Fruit fly (Drosophila melanogaster) whole organism, prepupa: Measurements from ENCODE around the gene Lamtor5.

Source experiments
- Blimp-1 ChIP-seq: fragments of 200-800 bp; sonication (Bioruptor generic); optimal IDR thresholded peaks from 3 replicates; lab custom pipeline; 2017; ENCODE audit warnings: missing biosample characterization, missing genetic modification characterization, mild to moderate bottlenecking, moderate library complexity, missing genetic modification reagents
- CG10669 ChIP-seq: fragments of 200-800 bp; sonication (Bioruptor generic); optimal IDR thresholded peaks from 3 replicates; lab custom pipeline; 2018; ENCODE audit warnings: missing biosample characterization, mild to moderate bottlenecking, missing genetic modification characterization, moderate library complexity
- CG11294 ChIP-seq: fragments of 200-800 bp; sonication (Bioruptor generic); IDR thresholded peaks from 2 replicates; pipeline ENCODE4 v1.3.6; 2022; ENCODE audit warnings: missing biosample characterization, missing genetic modification characterization
- CG11762 ChIP-seq: fragments of 200-800 bp; sonication (Bioruptor generic); optimal IDR thresholded peaks from 3 replicates; lab custom pipeline; 2016; ENCODE audit warnings: missing biosample characterization, missing genetic modification characterization; ENCODE audit not compliant: insufficient read depth
- CG15336 ChIP-seq: fragments of 200-800 bp; sonication (Bioruptor generic); IDR thresholded peaks from 2 replicates; pipeline ENCODE4 v1.3.6; 2022; ENCODE audit warnings: missing biosample characterization, missing genetic modification characterization
- CG1621 ChIP-seq: fragments of 200-800 bp; sonication (Bioruptor generic); optimal IDR thresholded peaks from 3 replicates; lab custom pipeline; 2018; ENCODE audit warnings: missing biosample characterization, mild to moderate bottlenecking, missing genetic modification characterization
- CG16779 ChIP-seq: fragments of 200-800 bp; sonication (Bioruptor generic); optimal IDR thresholded peaks from 3 replicates; lab custom pipeline; 2017; ENCODE audit warnings: missing biosample characterization, mild to moderate bottlenecking, missing genetic modification characterization
- CG3032 ChIP-seq: fragments of 200-800 bp; optimal IDR thresholded peaks from 2 replicates; lab custom pipeline; 2019; ENCODE audit warnings: missing biosample characterization, mild to moderate bottlenecking, missing genetic modification characterization, moderate library complexity
- CG32006 ChIP-seq: fragments of 200-800 bp; sonication (Bioruptor generic); optimal IDR thresholded peaks from 3 replicates; lab custom pipeline; 2017; ENCODE audit warnings: missing biosample characterization, mild to moderate bottlenecking, missing genetic modification characterization
- CG34406 ChIP-seq: fragments of 200-800 bp; sonication (Bioruptor generic); optimal IDR thresholded peaks from 3 replicates; lab custom pipeline; 2016; ENCODE audit warnings: missing biosample characterization, missing genetic modification characterization
- CG3919 ChIP-seq: fragments of 200-800 bp; sonication (Bioruptor generic); optimal IDR thresholded peaks from 3 replicates; lab custom pipeline; 2016; ENCODE audit warnings: missing biosample characterization, missing genetic modification characterization
- CG4318 ChIP-seq: fragments of 200-800 bp; sonication (Bioruptor generic); optimal IDR thresholded peaks from 3 replicates; lab custom pipeline; 2017; ENCODE audit warnings: missing biosample characterization, mild to moderate bottlenecking, missing genetic modification characterization
- CG6163 ChIP-seq: fragments of 200-800 bp; sonication (Bioruptor generic); IDR thresholded peaks from 3 replicates; pipeline ENCODE4 v1.3.6; 2022; ENCODE audit warnings: missing biosample characterization, missing genetic modification characterization
- CG6792 ChIP-seq: fragments of 200-800 bp; sonication (Bioruptor generic); optimal IDR thresholded peaks from 3 replicates; lab custom pipeline; 2016; ENCODE audit warnings: missing biosample characterization, missing genetic modification characterization
- CG6808 ChIP-seq: fragments of 200-800 bp; sonication (Bioruptor generic); optimal IDR thresholded peaks from 3 replicates; lab custom pipeline; 2017; ENCODE audit warnings: missing biosample characterization, missing genetic modification characterization, mild to moderate bottlenecking, moderate library complexity, missing genetic modification reagents
- CG6854 ChIP-seq: fragments of 200-800 bp; sonication (Bioruptor generic); optimal IDR thresholded peaks from 2 replicates; lab custom pipeline; 2017; ENCODE audit warnings: missing biosample characterization, mild to moderate bottlenecking, missing genetic modification characterization
- CG7368 ChIP-seq: fragments of 200-800 bp; sonication (Bioruptor generic); optimal IDR thresholded peaks from 3 replicates; lab custom pipeline; 2016; ENCODE audit warnings: missing biosample characterization, missing genetic modification characterization
- CG8119 ChIP-seq: fragments of 200-800 bp; sonication (Bioruptor generic); IDR thresholded peaks from 3 replicates; pipeline ENCODE4 v1.3.6; 2022; ENCODE audit warnings: missing biosample characterization, missing genetic modification characterization
- CG8319 ChIP-seq: fragments of 200-800 bp; sonication (Bioruptor generic); optimal IDR thresholded peaks from 3 replicates; lab custom pipeline; 2016; ENCODE audit warnings: missing biosample characterization, missing genetic modification characterization
- CG8632 ChIP-seq: fragments of 200-800 bp; sonication (Bioruptor generic); optimal IDR thresholded peaks from 3 replicates; lab custom pipeline; 2016; ENCODE audit warnings: missing biosample characterization, missing genetic modification characterization
- CG9139 ChIP-seq: fragments of 200-800 bp; sonication (Bioruptor generic); optimal IDR thresholded peaks from 3 replicates; lab custom pipeline; 2017; ENCODE audit warnings: missing biosample characterization, mild to moderate bottlenecking, missing genetic modification characterization
- Eip93F ChIP-seq: fragments of 200-800 bp; sonication (Bioruptor generic); optimal IDR thresholded peaks from 2 replicates; lab custom pipeline; 2016; ENCODE audit warnings: missing biosample characterization, mild to moderate bottlenecking, missing genetic modification characterization
- Ets21C ChIP-seq: fragments of 200-800 bp; sonication (Bioruptor generic); optimal IDR thresholded peaks from 3 replicates; lab custom pipeline; 2016; ENCODE audit warnings: missing biosample characterization, missing genetic modification characterization
- Ets96B ChIP-seq: fragments of 200-800 bp; optimal IDR thresholded peaks from 2 replicates; lab custom pipeline; 2019; ENCODE audit warnings: missing biosample characterization, mild to moderate bottlenecking, missing genetic modification characterization, moderate library complexity
- Gug ChIP-seq: fragments of 200-800 bp; sonication (Bioruptor generic); IDR thresholded peaks from 2 replicates; pipeline ENCODE4 v1.3.6; 2022; ENCODE audit warnings: missing biosample characterization, missing genetic modification characterization
- Hr38 ChIP-seq: sonication (Bioruptor generic); optimal IDR thresholded peaks from 2 replicates; lab custom pipeline; 2016; ENCODE audit warnings: missing biosample characterization, missing genetic modification characterization
- Hr39 ChIP-seq: fragments of 200-800 bp; sonication (Bioruptor generic); optimal IDR thresholded peaks from 2 replicates; lab custom pipeline; 2016; ENCODE audit warnings: missing biosample characterization, missing genetic modification characterization
- Hr4 ChIP-seq: fragments of 200-800 bp; sonication (Bioruptor generic); optimal IDR thresholded peaks from 3 replicates; lab custom pipeline; 2016; ENCODE audit warnings: missing biosample characterization, missing genetic modification characterization
- Lpt ChIP-seq: fragments of 200-800 bp; sonication (Bioruptor generic); optimal IDR thresholded peaks from 3 replicates; lab custom pipeline; 2016; ENCODE audit warnings: missing biosample characterization, missing genetic modification characterization
- Met ChIP-seq: fragments of 200-800 bp; sonication (Bioruptor generic); optimal IDR thresholded peaks from 3 replicates; lab custom pipeline; 2016; ENCODE audit warnings: missing biosample characterization, missing genetic modification characterization
- OdsH ChIP-seq: fragments of 200-800 bp; sonication (Bioruptor generic); optimal IDR thresholded peaks from 3 replicates; lab custom pipeline; 2016; ENCODE audit warnings: missing biosample characterization, missing genetic modification characterization
- Sox102F ChIP-seq: fragments of 200-800 bp; sonication (Bioruptor generic); optimal IDR thresholded peaks from 2 replicates; lab custom pipeline; 2016; ENCODE audit warnings: missing biosample characterization, mild to moderate bottlenecking, missing genetic modification characterization
- Sox14 ChIP-seq: fragments of 200-800 bp; sonication (Bioruptor generic); optimal IDR thresholded peaks from 3 replicates; lab custom pipeline; 2016; ENCODE audit warnings: missing biosample characterization, missing genetic modification characterization
- achi ChIP-seq: fragments of 200-800 bp; sonication (Bioruptor generic); optimal IDR thresholded peaks from 3 replicates; lab custom pipeline; 2016; ENCODE audit warnings: missing biosample characterization, missing genetic modification characterization
- cyc ChIP-seq: fragments of 200-800 bp; sonication (Bioruptor generic); optimal IDR thresholded peaks from 3 replicates; lab custom pipeline; 2016; ENCODE audit warnings: missing biosample characterization, missing genetic modification characterization
- dsx ChIP-seq: fragments of 200-800 bp; optimal IDR thresholded peaks from 3 replicates; lab custom pipeline; 2019; ENCODE audit warnings: missing biosample characterization, mild to moderate bottlenecking, missing genetic modification characterization, moderate library complexity; ENCODE audit not compliant: poor library complexity, severe bottlenecking
- eg ChIP-seq: fragments of 200-800 bp; sonication (Bioruptor generic); IDR thresholded peaks from 3 replicates; pipeline ENCODE4 v1.3.6; 2022; ENCODE audit warnings: missing biosample characterization, missing genetic modification characterization
- esn ChIP-seq: fragments of 200-800 bp; sonication (Bioruptor generic); optimal IDR thresholded peaks from 2 replicates; lab custom pipeline; 2016; ENCODE audit warnings: missing biosample characterization, mild to moderate bottlenecking, missing genetic modification characterization, moderate library complexity
- fd59A ChIP-seq: fragments of 200-800 bp; sonication (Bioruptor generic); optimal IDR thresholded peaks from 2 replicates; lab custom pipeline; 2017; ENCODE audit warnings: missing biosample characterization, mild to moderate bottlenecking, missing genetic modification characterization, missing genetic modification reagents
- fd85E ChIP-seq: fragments of 200-800 bp; sonication (Bioruptor generic); optimal IDR thresholded peaks from 3 replicates; lab custom pipeline; 2016; ENCODE audit warnings: missing biosample characterization, missing genetic modification characterization
- fkh ChIP-seq: fragments of 200-800 bp; sonication (Bioruptor generic); optimal IDR thresholded peaks from 3 replicates; lab custom pipeline; 2017; ENCODE audit warnings: missing biosample characterization, mild to moderate bottlenecking, missing genetic modification characterization, moderate library complexity
- lz ChIP-seq: fragments of 200-800 bp; sonication (Bioruptor generic); optimal IDR thresholded peaks from 3 replicates; lab custom pipeline; 2016; ENCODE audit warnings: missing biosample characterization, missing genetic modification characterization
- net ChIP-seq: fragments of 200-800 bp; sonication (Bioruptor generic); optimal IDR thresholded peaks from 3 replicates; lab custom pipeline; 2016; ENCODE audit warnings: missing biosample characterization, missing genetic modification characterization
- salr ChIP-seq, 2 experiments: fragments of 200-800 bp; sonication (Bioruptor generic); optimal IDR thresholded peaks; 3 replicates each; lab custom pipeline; 2016 to 2018; ENCODE audit warnings: missing biosample characterization in 2 of 2, missing genetic modification characterization in 2 of 2, mild to moderate bottlenecking in 1 of 2
- spab ChIP-seq: fragments of 200-800 bp; sonication (Bioruptor generic); optimal IDR thresholded peaks from 2 replicates; lab custom pipeline; 2017; ENCODE audit warnings: missing biosample characterization, mild to moderate bottlenecking, missing genetic modification characterization, missing genetic modification reagents
- ss ChIP-seq, 2 experiments: fragments of 200-800 bp; sonication (Bioruptor generic); optimal IDR thresholded peaks; 2 replicates in 1 of 2; 3 replicates in 1 of 2; lab custom pipeline; 2017 to 2018; ENCODE audit warnings: mild to moderate bottlenecking in 2 of 2, missing biosample characterization in 2 of 2, missing genetic modification characterization in 2 of 2, moderate library complexity in 1 of 2
- svp ChIP-seq: fragments of 200-800 bp; sonication (Bioruptor generic); peaks from one replicate; lab custom pipeline; 2016; ENCODE audit warnings: missing biosample characterization, missing genetic modification characterization
- topi ChIP-seq: fragments of 200-800 bp; sonication (Bioruptor generic); optimal IDR thresholded peaks from 3 replicates; lab custom pipeline; 2016; ENCODE audit warnings: missing biosample characterization, missing genetic modification characterization

The Lamtor5 gene

DNA sequence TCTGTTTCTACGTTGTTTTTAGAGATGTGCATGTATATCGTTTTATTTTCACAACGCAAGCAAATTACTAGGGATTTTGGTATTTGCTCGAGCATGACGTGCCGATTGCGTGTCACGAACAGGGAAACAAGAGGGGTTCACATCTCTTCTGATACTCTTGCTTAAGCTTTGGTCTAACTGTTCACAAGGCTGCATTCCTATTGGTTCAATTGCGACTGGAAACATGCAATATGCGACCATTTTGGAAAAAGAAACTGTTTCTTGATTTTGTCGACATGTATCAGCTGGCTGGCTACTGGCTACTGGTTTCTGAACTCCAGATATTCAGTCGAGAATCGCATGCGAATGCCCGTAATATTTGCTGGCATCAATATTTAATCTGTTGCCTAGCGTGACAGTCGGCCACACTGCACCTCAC, 21.4 kb upstream of the Lamtor5 start, which contains the start of gene Coa8 (continued):
- TF ChIP-seq fd59A: no peak
- peak; percentile 43 for TF ChIP-seq cyc (GFP tag; lab: Kevin White, UChicago)
- TF ChIP-seq salr (GFP tag; optimal IDR thresholded peaks at IDR 0.05; lab: Kevin White, UChicago): no peak
- TF ChIP-seq CG16779 (tag; lab: Kevin White, UChicago): no peak
- no peak for TF ChIP-seq CG11762 (GFP tag; lab: Kevin White, UChicago)
- no peak for TF ChIP-seq CG8632 (GFP tag; lab: Kevin White, UChicago)
- peak; percentile 40 for TF ChIP-seq CG3919 (GFP tag; lab: Kevin White, UChicago)

DNA sequence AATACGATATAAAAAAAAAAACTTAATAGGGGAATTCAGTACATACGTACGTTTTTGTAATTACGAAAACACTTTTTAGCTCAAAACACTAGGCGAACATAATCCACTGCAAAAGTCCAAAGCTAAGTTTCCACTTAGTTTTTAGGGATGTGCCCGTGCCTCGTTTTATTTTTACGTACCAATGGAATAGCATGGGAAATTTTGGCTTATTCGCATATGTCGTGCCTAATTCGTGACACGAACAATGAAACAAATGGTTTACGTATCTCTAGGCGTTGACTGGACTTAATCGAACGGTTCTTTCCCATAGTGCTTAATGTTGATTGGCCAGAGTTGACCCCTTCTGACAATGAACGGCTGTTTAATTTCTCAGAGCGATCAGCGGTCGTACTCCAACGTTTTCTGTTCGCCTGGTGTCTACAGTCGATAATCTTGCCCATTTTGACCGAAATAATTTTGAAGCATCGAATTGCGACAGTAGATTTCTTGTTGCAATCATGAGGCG, 20.9 kb upstream of the Lamtor5 start, which contains the start of gene CG14818:
Gene CG14818 (minus strand): TSS at position 169 of the 505 bp plus-strand sequence.
- TF ChIP-seq CG4318 (no peak), CG9139 (GFP tag; lab: Kevin White, UChicago) (no peak), CG1621 (tag; lab: Kevin White, UChicago) (peak; percentile 45), esn (GFP tag; lab: Kevin White, UChicago) (peak; percentile 69), Sox14 (GFP tag; lab: Kevin White, UChicago) (peak; percentile 55), Hr4 (no peak), Ets21C (GFP tag; lab: Kevin White, UChicago) (no peak), Hr38 (GFP tag; lab: Kevin White, UChicago) (no peak), Gug (GFP tag; lab: Robert Waterston, UW) (peak; percentile 42), CG6808 (GFP tag; lab: Kevin White, UChicago) (no peak), CG16779 (tag; lab: Kevin White, UChicago) (no peak), lz (peak; percentile 64), CG3032 (tag; lab: Kevin White, UChicago) (peak; percentile 21), OdsH (GFP tag; lab: Kevin White, UChicago) (no peak), CG32006 (GFP tag; lab: Kevin White, UChicago) (no peak), Lpt (peak; percentile 42), topi (GFP tag; lab: Kevin White, UChicago) (peak; percentile 71), CG34406 (GFP tag; lab: Kevin White, UChicago) (peak; percentile 41), eg (peak; percentile 79), CG8319 (GFP tag; lab: Kevin White, UChicago) (no peak), ss (GFP tag; optimal IDR thresholded peaks at IDR 0.05; lab: Kevin White, UChicago) (peak in 1 of 2 experiments; percentile 25), Eip93F (GFP tag; lab: Kevin White, UChicago) (no peak), Met (GFP tag; lab: Kevin White, UChicago) (peak; percentile 73), Hr39 (GFP tag; lab: Kevin White, UChicago) (peak; percentile 69), cyc (GFP tag; lab: Kevin White, UChicago) (peak; percentile 63), spab (no peak), CG6163 (peak; percentile 66), dsx (GFP tag; lab: Kevin White, UChicago) (peak; percentile 17), CG3919 (GFP tag; lab: Kevin White, UChicago) (peak; percentile 65), achi (GFP tag; lab: Kevin White, UChicago) (peak; percentile 54), svp (GFP tag; lab: Kevin White, UChicago) (peak; percentile 96), CG11294 (GFP tag; lab: Robert Waterston, UW) (0 out of 2 replicates have a peak, but pooled peaks have one; percentile 44), CG15336 (GFP tag; lab: Robert Waterston, UW) (peak; percentile 53), net (GFP tag; lab: Kevin White, UChicago) (peak; percentile 11), fd85E (GFP tag; lab: Kevin White, UChicago) (no peak), Ets96B (tag; lab: Kevin White, UChicago) (no peak), Sox102F (no peak), CG11762 (GFP tag; lab: Kevin White, UChicago) (peak; percentile 35), fkh (GFP tag; lab: Kevin White, UChicago) (no peak), CG10669 (GFP tag; lab: Kevin White, UChicago) (no peak), CG6854 (GFP tag; lab: Kevin White, UChicago) (peak; percentile 20), fd59A (no peak), Blimp-1 (no peak), CG6792 (GFP tag; lab: Kevin White, UChicago) (peak; percentile 35), CG7368 (GFP tag; lab: Kevin White, UChicago) (peak; percentile 18), CG8119 (GFP tag; lab: Robert Waterston, UW) (peak; percentile 54; the same call in 2 of the 3 replicates)
